Fruit fly (Drosophila melanogaster): ENCODE measurements around the gene CG10337.
A peak's percentile ranks its signal among the peaks of the same experiment; 100 is the strongest.

CG10337 gene

dm6 chr2L:19497983-19498382, 48.8 kb downstream of the CG10337 start, which contains the start of gene Top3alpha:
TSS of gene Top3alpha (plus strand) at chr2L:19498168.
- TF ChIP-seq GATAd (GFP tag; optimal IDR thresholded peaks at IDR 0.05) (no peak), rgr (GFP tag; optimal IDR thresholded peaks at IDR 0.05) (no peak), Mio (GFP tag; optimal IDR thresholded peaks at IDR 0.05) (no peak), Rel (GFP tag; optimal IDR thresholded peaks at IDR 0.05) (no peak), Rel (tag; optimal IDR thresholded peaks at IDR 0.05) (peak; percentile 33)
